ENCODE assay signal across 1 fruit fly cellular context in genomic region chr3L:11487327-11487973, dm6.
TF ChIP-seq lines count a peak whose summit lies in the region.

Gene chrb (plus strand): TSS chr3L:11487550.

TF ChIP-seq in whole organism, embryonic, 481 proteins besides CTCF, POLR2A, EP300 and RAD21 (continued from another document and continues in another):
- TF ChIP-seq abd-A (tag; optimal IDR thresholded peaks at IDR 0.05; lab: Kevin White, UChicago) (peak; percentile 86), CG33557 (GFP tag; optimal IDR thresholded peaks at IDR 0.05; lab: Kevin White, UChicago) (peak; percentile 54), Deaf1 (tag; optimal IDR thresholded peaks at IDR 0.05; lab: Kevin White, UChicago) (peak; percentile 58), CG8290 (GFP tag; optimal IDR thresholded peaks at IDR 0.05; lab: Kevin White, UChicago) (peak; percentile 4), CG8290 (tag; optimal IDR thresholded peaks at IDR 0.05; lab: Kevin White, UChicago) (peak in 1 of 2 experiments; percentile 61), so (GFP tag; IDR thresholded peaks at IDR 0.05; lab: Robert Waterston, UW) (peak; percentile 81; the same call in 2 of the 3 replicates), Drgx (GFP tag; IDR thresholded peaks at IDR 0.05; lab: Robert Waterston, UW) (peak; percentile 71), CG4730 (GFP tag; IDR thresholded peaks at IDR 0.05; lab: Robert Waterston, UW) (no peak), Hmr (GFP tag; optimal IDR thresholded peaks at IDR 0.05; lab: Kevin White, UChicago) (peak; percentile 54), az2 (GFP tag; optimal IDR thresholded peaks at IDR 0.05; lab: Kevin White, UChicago) (peak; percentile 28), Gsc (GFP tag; IDR thresholded peaks at IDR 0.05; lab: Robert Waterston, UW) (no peak), ato (GFP tag; IDR thresholded peaks at IDR 0.05; lab: Robert Waterston, UW; ENCODE audit: partially characterized antibody) (peak; percentile 69), HmgD (GFP tag; optimal IDR thresholded peaks at IDR 0.05; lab: Kevin White, UChicago) (peak; percentile 81), CG6654 (GFP tag; optimal IDR thresholded peaks at IDR 0.05; lab: Kevin White, UChicago) (no peak), CG10209 (GFP tag; optimal IDR thresholded peaks at IDR 0.05; lab: Kevin White, UChicago) (peak; percentile 43), Hsf (GFP tag; optimal IDR thresholded peaks at IDR 0.05; lab: Kevin White, UChicago) (peak; percentile 14), Awh (GFP tag; IDR thresholded peaks at IDR 0.05; lab: Robert Waterston, UW) (peak; percentile 75), zen2 (GFP tag; IDR thresholded peaks at IDR 0.05; lab: Robert Waterston, UW; ENCODE audit: partially characterized antibody) (peak; percentile 84), CG11398 (GFP tag; optimal IDR thresholded peaks at IDR 0.05; lab: Kevin White, UChicago) (peak; percentile 43), yki (optimal IDR thresholded peaks at IDR 0.05; lab: Kevin White, UChicago) (peak; percentile 9), trem (tag; optimal IDR thresholded peaks at IDR 0.05; lab: Kevin White, UChicago) (peak; percentile 27), Dbx (GFP tag; IDR thresholded peaks at IDR 0.05; lab: Robert Waterston, UW) (peak; percentile 65; the same call in 2 of the 3 replicates), CG5245 (GFP tag; optimal IDR thresholded peaks at IDR 0.05; lab: Kevin White, UChicago) (peak; percentile 28), Opbp (GFP tag; IDR thresholded peaks at IDR 0.05; lab: Robert Waterston, UW; ENCODE audit: partially characterized antibody) (peak; percentile 77; the same call in 2 of the 3 replicates), CG10654 (GFP tag; optimal IDR thresholded peaks at IDR 0.05; lab: Kevin White, UChicago) (no peak), Ets65A (GFP tag; lab: Kevin White, UChicago) (no peak), nom (GFP tag; optimal IDR thresholded peaks at IDR 0.05; lab: Kevin White, UChicago) (peak; percentile 79), CG14014 (GFP tag; IDR thresholded peaks at IDR 0.05; lab: Robert Waterston, UW) (no peak), pum (GFP tag; optimal IDR thresholded peaks at IDR 0.05; lab: Kevin White, UChicago) (peak; percentile 4), ken (GFP tag; IDR thresholded peaks at IDR 0.05; lab: Robert Waterston, UW) (peak; percentile 71; the same call in 2 of the 3 replicates), H15 (GFP tag; IDR thresholded peaks at IDR 0.05; lab: Robert Waterston, UW) (0 out of 3 replicates have a peak, but pooled peaks have one; percentile 17), Blimp-1 (GFP tag; optimal IDR thresholded peaks at IDR 0.05; lab: Kevin White, UChicago) (peak; percentile 56), lab (GFP tag; optimal IDR thresholded peaks at IDR 0.05; lab: Kevin White, UChicago) (peak; percentile 79), CG31224 (GFP tag; IDR thresholded peaks at IDR 0.05; lab: Robert Waterston, UW) (no peak), cad (GFP tag; optimal IDR thresholded peaks at IDR 0.05; lab: Kevin White, UChicago) (peak; percentile 41), CG33213 (GFP tag; optimal IDR thresholded peaks at IDR 0.05; lab: Kevin White, UChicago) (peak; percentile 17), CG2678 (tag; optimal IDR thresholded peaks at IDR 0.05; lab: Kevin White, UChicago) (peak; percentile 47), NfI (GFP tag; optimal IDR thresholded peaks at IDR 0.05; lab: Kevin White, UChicago) (peak; percentile 36), caup (GFP tag; optimal IDR thresholded peaks at IDR 0.05; lab: Kevin White, UChicago; ENCODE audit: severe bottlenecking) (peak; percentile 65), CG6765 (GFP tag; optimal IDR thresholded peaks at IDR 0.05; lab: Kevin White, UChicago) (peak; percentile 61), ara (GFP tag; IDR thresholded peaks at IDR 0.05; lab: Robert Waterston, UW) (peak; percentile 63; the same call in 1 of the 2 replicates), stwl (tag; optimal IDR thresholded peaks at IDR 0.05; lab: Kevin White, UChicago) (peak; percentile 28), CG7963 (GFP tag; IDR thresholded peaks at IDR 0.05; lab: Robert Waterston, UW; ENCODE audit: partially characterized antibody) (0 out of 3 replicates have a peak, but pooled peaks have one; percentile 38), CG32532 (GFP tag; IDR thresholded peaks at IDR 0.05; lab: Robert Waterston, UW) (peak; percentile 59; the same call in 1 of the 2 replicates), ems (GFP tag; optimal IDR thresholded peaks at IDR 0.05; lab: Kevin White, UChicago) (peak; percentile 53), Bteb2 (GFP tag; optimal IDR thresholded peaks at IDR 0.05; lab: Kevin White, UChicago) (no peak), CG16863 (GFP tag; optimal IDR thresholded peaks at IDR 0.05; lab: Kevin White, UChicago) (peak; percentile 63), sna (GFP tag; IDR thresholded peaks at IDR 0.05; lab: Robert Waterston, UW; ENCODE audit: partially characterized antibody) (peak; percentile 70; the same call in 1 of the 2 replicates), ewg (GFP tag; optimal IDR thresholded peaks at IDR 0.05; lab: Kevin White, UChicago) (peak; percentile 59), CG10979 (tag; optimal IDR thresholded peaks at IDR 0.05; lab: Kevin White, UChicago) (peak; percentile 47), CG8924 (tag; optimal IDR thresholded peaks at IDR 0.05; lab: Kevin White, UChicago) (peak; percentile 71), kah (GFP tag; optimal IDR thresholded peaks at IDR 0.05; lab: Kevin White, UChicago) (peak; percentile 62), Adf1 (GFP tag; IDR thresholded peaks at IDR 0.05; lab: Robert Waterston, UW) (peak; percentile 96), CG18262 (tag; optimal IDR thresholded peaks at IDR 0.05; lab: Kevin White, UChicago) (peak; percentile 46), CG12299 (tag; optimal IDR thresholded peaks at IDR 0.05; lab: Kevin White, UChicago) (peak; percentile 45), vfl (GFP tag; optimal IDR thresholded peaks at IDR 0.05; lab: Kevin White, UChicago) (peak; percentile 21), knrl (GFP tag; IDR thresholded peaks at IDR 0.05; lab: Robert Waterston, UW; ENCODE audit: partially characterized antibody) (peak; percentile 50; the same call in 2 of the 3 replicates), CG2202 (tag; optimal IDR thresholded peaks at IDR 0.05; lab: Kevin White, UChicago) (peak; percentile 30), Max (GFP tag; optimal IDR thresholded peaks at IDR 0.05; lab: Kevin White, UChicago) (peak; percentile 25), bbx (GFP tag; IDR thresholded peaks at IDR 0.05; lab: Robert Waterston, UW; ENCODE audit: partially characterized antibody) (peak; percentile 80), phol (tag; optimal IDR thresholded peaks at IDR 0.05; lab: Kevin White, UChicago) (no peak), CG3163 (GFP tag; optimal IDR thresholded peaks at IDR 0.05; lab: Kevin White, UChicago) (peak; percentile 99), B-H2 (GFP tag; optimal IDR thresholded peaks at IDR 0.05; lab: Kevin White, UChicago) (no peak), Nf-YA (GFP tag; IDR thresholded peaks at IDR 0.05; lab: Robert Waterston, UW) (no peak), CG3726 (GFP tag; IDR thresholded peaks at IDR 0.05; lab: Robert Waterston, UW) (0 out of 3 replicates have a peak, but pooled peaks have one; percentile 30), GATAe (GFP tag; conservative IDR thresholded peaks at IDR 0.05; lab: Robert Waterston, UW) (no peak), BtbVII (GFP tag; optimal IDR thresholded peaks at IDR 0.05; lab: Kevin White, UChicago) (peak; percentile 83), Mes4 (GFP tag; optimal IDR thresholded peaks at IDR 0.05; lab: Kevin White, UChicago) (peak; percentile 50), esg (GFP tag; conservative IDR thresholded peaks at IDR 0.05; lab: Robert Waterston, UW) (no peak), Nf-YC (tag; optimal IDR thresholded peaks at IDR 0.05; lab: Kevin White, UChicago) (peak; percentile 66), CG1024 (GFP tag; IDR thresholded peaks at IDR 0.05; lab: Robert Waterston, UW) (0 out of 2 replicates have a peak, but pooled peaks have one; percentile 30), Gug (GFP tag; IDR thresholded peaks at IDR 0.05; lab: Robert Waterston, UW) (peak; percentile 38; the same call in 2 of the 4 replicates), amos (GFP tag; IDR thresholded peaks at IDR 0.05; lab: Robert Waterston, UW; ENCODE audit: partially characterized antibody) (peak; percentile 49; the same call in 1 of the 2 replicates), CG8388 (GFP tag; optimal IDR thresholded peaks at IDR 0.05; lab: Kevin White, UChicago) (peak; percentile 27), unc-4 (GFP tag; IDR thresholded peaks at IDR 0.05; lab: Robert Waterston, UW; ENCODE audit: partially characterized antibody) (peak; percentile 51), CG18599 (GFP tag; optimal IDR thresholded peaks at IDR 0.05; lab: Kevin White, UChicago) (peak; percentile 75), gcm (GFP tag; optimal IDR thresholded peaks at IDR 0.05; lab: Kevin White, UChicago) (peak; percentile 41), CG17829 (tag; optimal IDR thresholded peaks at IDR 0.05; lab: Kevin White, UChicago) (peak; percentile 80), ftz-f1 (GFP tag; optimal IDR thresholded peaks at IDR 0.05; lab: Kevin White, UChicago) (peak; percentile 88), Med (GFP tag; lab: Kevin White, UChicago) (peak; percentile 95), Lpt (GFP tag; optimal IDR thresholded peaks at IDR 0.05; lab: Kevin White, UChicago) (no peak), mld (GFP tag; IDR thresholded peaks at IDR 0.05; lab: Robert Waterston, UW; ENCODE audit: partially characterized antibody) (peak; percentile 72; the same call in 1 of the 3 replicates), odd (GFP tag; optimal IDR thresholded peaks at IDR 0.05; lab: Kevin White, UChicago) (peak; percentile 61), CG42726 (GFP tag; IDR thresholded peaks at IDR 0.05; lab: Robert Waterston, UW; ENCODE audit: partially characterized antibody) (peak; percentile 71), Nf-YB (GFP tag; optimal IDR thresholded peaks at IDR 0.05; lab: Kevin White, UChicago) (peak; percentile 48), CG11456 (GFP tag; IDR thresholded peaks at IDR 0.05; lab: Robert Waterston, UW) (no peak), en (GFP tag; optimal IDR thresholded peaks at IDR 0.05; lab: Kevin White, UChicago) (no peak), CG14441 (GFP tag; IDR thresholded peaks at IDR 0.05; lab: Robert Waterston, UW) (no peak), CG1233 (GFP tag; optimal IDR thresholded peaks at IDR 0.05; lab: Kevin White, UChicago) (peak; percentile 25), CG3407 (GFP tag; optimal IDR thresholded peaks at IDR 0.05; lab: Kevin White, UChicago) (peak; percentile 87), stc (GFP tag; IDR thresholded peaks at IDR 0.05; lab: Robert Waterston, UW) (peak; percentile 44; the same call in 1 of the 2 replicates), psq (GFP tag; optimal IDR thresholded peaks at IDR 0.05; lab: Kevin White, UChicago) (peak; percentile 77), sens (GFP tag; lab: Kevin White, UChicago) (peak; percentile 92), dan (GFP tag; IDR thresholded peaks at IDR 0.05; lab: Robert Waterston, UW) (no peak), CG15696 (tag; optimal IDR thresholded peaks at IDR 0.05; lab: Kevin White, UChicago) (no peak), zfh1 (GFP tag; IDR thresholded peaks at IDR 0.05; lab: Robert Waterston, UW) (0 out of 3 replicates have a peak, but pooled peaks have one; percentile 44), sc (optimal IDR thresholded peaks at IDR 0.05; lab: Kevin White, UChicago) (no peak), sc (GFP tag; optimal IDR thresholded peaks at IDR 0.05; lab: Kevin White, UChicago) (no peak), CG10462 (GFP tag; optimal IDR thresholded peaks at IDR 0.05; lab: Kevin White, UChicago) (peak; percentile 35), CG8359 (GFP tag; optimal IDR thresholded peaks at IDR 0.05; lab: Kevin White, UChicago; ENCODE audit: borderline replicate concordance) (peak; percentile 43), Sin3A (optimal IDR thresholded peaks at IDR 0.05; lab: Kevin White, UChicago) (no peak), nmo (GFP tag; optimal IDR thresholded peaks at IDR 0.05; lab: Kevin White, UChicago) (peak; percentile 28), CG17359 (tag; optimal IDR thresholded peaks at IDR 0.05; lab: Kevin White, UChicago) (peak; percentile 58), insv (GFP tag; optimal IDR thresholded peaks at IDR 0.05; lab: Kevin White, UChicago) (peak in 1 of 2 experiments; percentile 39), dpn (GFP tag; optimal IDR thresholded peaks at IDR 0.05; lab: Kevin White, UChicago) (peak; percentile 23 to 54), gem (tag; optimal IDR thresholded peaks at IDR 0.05; lab: Kevin White, UChicago) (no peak), CG12071 (GFP tag; optimal IDR thresholded peaks at IDR 0.05; lab: Kevin White, UChicago) (peak; percentile 65), CG18619 (GFP tag; optimal IDR thresholded peaks at IDR 0.05; lab: Kevin White, UChicago) (peak; percentile 17), CG30020 (tag; optimal IDR thresholded peaks at IDR 0.05; lab: Kevin White, UChicago) (no peak), nau (GFP tag; optimal IDR thresholded peaks at IDR 0.05; lab: Kevin White, UChicago) (peak; percentile 42), Eip74EF (GFP tag; optimal IDR thresholded peaks at IDR 0.05; lab: Kevin White, UChicago) (peak in 1 of 2 experiments; percentile 52), CG11695 (GFP tag; IDR thresholded peaks at IDR 0.05; lab: Robert Waterston, UW) (peak; percentile 41; the same call in 1 of the 3 replicates), gfzf (GFP tag; optimal IDR thresholded peaks at IDR 0.05; lab: Kevin White, UChicago) (no peak), CG8089 (GFP tag; optimal IDR thresholded peaks at IDR 0.05; lab: Kevin White, UChicago) (peak; percentile 35), bsh (GFP tag; optimal IDR thresholded peaks at IDR 0.05; lab: Kevin White, UChicago) (peak; percentile 52 to 53), CHES-1-like (GFP tag; optimal IDR thresholded peaks at IDR 0.05; lab: Kevin White, UChicago) (peak; percentile 73), grau (tag; optimal IDR thresholded peaks at IDR 0.05; lab: Kevin White, UChicago) (peak; percentile 50), ham (GFP tag; IDR thresholded peaks at IDR 0.05; lab: Robert Waterston, UW) (no peak), CG5953 (GFP tag; IDR thresholded peaks at IDR 0.05; lab: Robert Waterston, UW) (0 out of 2 replicates have a peak, but pooled peaks have one; percentile 23), gcm2 (GFP tag; optimal IDR thresholded peaks at IDR 0.05; lab: Kevin White, UChicago) (peak; percentile 62), CG18764 (GFP tag; optimal IDR thresholded peaks at IDR 0.05; lab: Kevin White, UChicago) (no peak), vvl (GFP tag; IDR thresholded peaks at IDR 0.05; lab: Robert Waterston, UW) (peak; percentile 85), CG6683 (GFP tag; optimal IDR thresholded peaks at IDR 0.05; lab: Kevin White, UChicago) (no peak), Meics (GFP tag; optimal IDR thresholded peaks at IDR 0.05; lab: Kevin White, UChicago) (peak; percentile 42), btn (GFP tag; optimal IDR thresholded peaks at IDR 0.05; lab: Kevin White, UChicago) (peak; percentile 77), Oaz (GFP tag; IDR thresholded peaks at IDR 0.05; lab: Robert Waterston, UW) (no peak), ro (GFP tag; IDR thresholded peaks at IDR 0.05; lab: Robert Waterston, UW) (no peak)
